Worm (Caenorhabditis elegans) whole organism, L1 larva: ENCODE results near the gene bath-29.

ENCODE experiments used
- hlh-17 ChIP-seq: fragments of 200-800 bp; sonication (Bioruptor generic); optimal IDR thresholded peaks from 2 replicates; lab custom pipeline; 2018; ENCODE audit warnings: missing genetic modification characterization, mild to moderate bottlenecking, missing compliant biosample characterization, moderate library complexity, borderline replicate concordance
- mab-9 ChIP-seq: fragments of 200-800 bp; sonication (Bioruptor generic); IDR thresholded peaks from 2 replicates; pipeline ENCODE4 v1.3.6; 2022; ENCODE audit warnings: missing genetic modification reagents, missing genetic modification characterization, missing compliant biosample characterization

DNA sequence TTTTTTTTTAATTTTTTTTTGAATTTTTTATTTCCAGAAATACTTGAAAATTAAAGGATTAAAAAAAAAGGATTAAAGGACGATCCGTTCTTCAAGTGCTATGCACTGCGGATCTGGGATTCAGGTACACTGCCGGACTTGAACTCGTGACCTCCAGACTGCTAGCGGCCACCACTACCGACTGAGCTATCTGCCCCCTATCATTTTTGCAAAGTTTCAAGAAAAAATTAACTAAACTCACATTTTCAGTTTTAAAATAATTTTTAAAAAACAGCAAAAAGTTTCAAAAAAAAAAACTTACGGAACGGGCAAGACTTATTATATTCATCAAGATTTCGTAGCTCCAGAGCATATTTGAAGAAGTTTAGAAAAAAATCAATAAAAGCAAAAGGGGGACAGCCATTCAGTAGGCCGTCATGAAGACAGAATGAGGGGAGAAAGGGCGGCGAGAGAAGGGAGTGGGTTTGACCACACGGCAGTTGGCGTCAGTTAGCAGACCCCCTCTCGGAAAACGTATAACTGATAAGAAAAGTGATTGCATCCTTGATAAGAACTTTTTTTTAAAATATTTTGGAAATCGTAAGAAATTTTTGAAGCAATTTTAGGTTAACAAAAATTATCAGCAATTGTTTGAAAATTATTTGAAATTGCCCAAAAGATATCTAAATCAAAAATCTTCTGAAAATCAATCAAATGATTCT is 37.3 kb upstream of the bath-29 start:
- TF ChIP-seq mab-9 (GFP tag; lab: Robert Waterston, UW) (no peak), hlh-17 (GFP tag; lab: Kevin White, UChicago) (no peak)
